Fruit fly (Drosophila melanogaster) S2 (cell line): ENCODE data around the gene CG42788.

ENCODE experiments used
- CG8478 ChIP-seq: fragments of >200 bp; optimal IDR thresholded peaks from 2 replicates; lab custom pipeline; 2018
- CTCF ChIP-seq, 2 experiments: fragments of >200 bp; optimal IDR thresholded peaks; 2 replicates each; lab custom pipeline; 2018

- TF ChIP-seq CG8478 (lab: Kevin White, UChicago) (no peak), CTCF (optimal IDR thresholded peaks at IDR 0.05; lab: Kevin White, UChicago) (no peak)
Measured at dm6 chr3R:15139816-15140473, 8.2 kb upstream of the CG42788 start, which contains the start of gene CG3987.
